Worm (Caenorhabditis elegans): ENCODE measurements around the gene Y105C5A.1.

DNA sequence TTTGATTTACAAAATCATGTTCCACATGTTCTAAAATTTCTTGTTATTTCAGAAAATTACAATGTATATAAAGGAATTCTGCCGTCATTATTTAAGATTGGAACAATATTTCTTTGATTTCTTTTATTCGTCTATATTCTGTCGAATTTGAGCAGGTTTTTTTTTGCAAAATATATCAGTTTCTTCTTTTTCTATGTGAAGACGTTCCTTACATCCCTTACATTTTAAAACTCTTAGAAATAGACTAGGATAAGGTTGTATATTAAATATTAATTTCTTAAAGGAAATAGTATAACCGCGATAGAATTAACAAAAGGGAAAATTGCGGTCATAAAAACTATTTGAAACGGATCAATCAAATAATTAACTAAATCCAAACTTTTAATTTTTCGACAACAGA lies 24.7 kb upstream of the Y105C5A.1 start:
- no peak for TF ChIP-seq unc-62 (GFP tag; optimal IDR thresholded peaks at IDR 0.05)
- TF ChIP-seq hlh-12 (tag; optimal IDR thresholded peaks at IDR 0.05) = no peak
- no peak for TF ChIP-seq ama-1 (optimal IDR thresholded peaks at IDR 0.05)
- TF ChIP-seq ama-1 (GFP tag; optimal IDR thresholded peaks at IDR 0.05) = no peak
- no peak for TF ChIP-seq him-1 (tag; optimal IDR thresholded peaks at IDR 0.05)
- no peak for TF ChIP-seq efl-1 (GFP tag; optimal IDR thresholded peaks at IDR 0.05)
- TF ChIP-seq B0261.1 (tag; optimal IDR thresholded peaks at IDR 0.05) = no peak
- TF ChIP-seq C06A6.2 (GFP tag; conservative IDR thresholded peaks at IDR 0.05) = no peak
- no peak for TF ChIP-seq Y53G8AR.9 (GFP tag; conservative IDR thresholded peaks at IDR 0.05)

Data from whole organism, young adult.